Fruit fly (Drosophila melanogaster) whole organism, embryonic: ENCODE results near the gene Sqor.

ENCODE experiments used
- ATbp ChIP-seq: fragments of 200-800 bp; sonication (Bioruptor generic); optimal IDR thresholded peaks from 2 replicates; lab custom pipeline; 2017; ENCODE audit warnings: missing biosample characterization, mild to moderate bottlenecking, missing genetic modification characterization, missing genetic modification reagents
- Asciz ChIP-seq: fragments of 200-800 bp; sonication (Bioruptor generic); optimal IDR thresholded peaks from 2 replicates; lab custom pipeline; 2017; ENCODE audit warnings: missing biosample characterization, mild to moderate bottlenecking, missing genetic modification characterization, missing genetic modification reagents
- Blimp-1 ChIP-seq: fragments of 200-800 bp; sonication (Bioruptor generic); optimal IDR thresholded peaks from 3 replicates; lab custom pipeline; 2018; ENCODE audit warnings: missing biosample characterization, missing genetic modification characterization, mild to moderate bottlenecking, moderate library complexity, missing genetic modification reagents
- CG10565 ChIP-seq: fragments of 200-800 bp; sonication (Bioruptor generic); optimal IDR thresholded peaks from 3 replicates; lab custom pipeline; 2016; ENCODE audit warnings: missing biosample characterization, mild to moderate bottlenecking, missing genetic modification characterization
- CG10959 ChIP-seq: fragments of 200-800 bp; sonication (Bioruptor generic); IDR thresholded peaks from 2 replicates; pipeline ENCODE4 v1.3.6; 2022; ENCODE audit warnings: missing biosample characterization, missing genetic modification characterization
- CG13424 ChIP-seq: fragments of 200-800 bp; sonication (Bioruptor generic); optimal IDR thresholded peaks from 2 replicates; lab custom pipeline; 2019; ENCODE audit warnings: missing biosample characterization, mild to moderate bottlenecking, missing genetic modification characterization, moderate library complexity
- CG13894 ChIP-seq: fragments of 200-800 bp; sonication (Bioruptor generic); optimal IDR thresholded peaks from 3 replicates; lab custom pipeline; 2018; ENCODE audit warnings: missing biosample characterization, mild to moderate bottlenecking, missing genetic modification characterization, moderate library complexity
- CG1529 ChIP-seq: fragments of 200-800 bp; sonication (Bioruptor generic); optimal IDR thresholded peaks from 3 replicates; lab custom pipeline; 2018; ENCODE audit warnings: missing biosample characterization, missing genetic modification characterization
- CG15479 ChIP-seq: fragments of 200-800 bp; sonication (Bioruptor generic); optimal IDR thresholded peaks from 3 replicates; lab custom pipeline; 2019; ENCODE audit warnings: missing biosample characterization, mild to moderate bottlenecking, missing genetic modification characterization, moderate library complexity
- CG1603 ChIP-seq: fragments of 200-800 bp; sonication (Bioruptor generic); optimal IDR thresholded peaks from 2 replicates; lab custom pipeline; 2019; ENCODE audit warnings: missing biosample characterization, mild to moderate bottlenecking, missing genetic modification characterization, moderate library complexity
- CG2875 ChIP-seq: fragments of 200-800 bp; sonication (Bioruptor generic); optimal IDR thresholded peaks from 2 replicates; lab custom pipeline; 2017; ENCODE audit warnings: missing biosample characterization, mild to moderate bottlenecking, missing genetic modification characterization, missing genetic modification reagents
- CG3407 ChIP-seq: fragments of 200-800 bp; sonication (Bioruptor generic); optimal IDR thresholded peaks from 2 replicates; lab custom pipeline; 2018; ENCODE audit warnings: missing biosample characterization, mild to moderate bottlenecking, missing genetic modification characterization
- CG4328 ChIP-seq: fragments of 200-800 bp; sonication (Bioruptor generic); optimal IDR thresholded peaks from 3 replicates; lab custom pipeline; 2017; ENCODE audit warnings: missing biosample characterization, missing genetic modification reagents, missing genetic modification characterization
- CG4404 ChIP-seq: fragments of 200-800 bp; sonication (Bioruptor generic); IDR thresholded peaks from 2 replicates; pipeline ENCODE4 v1.3.6; 2022; ENCODE audit warnings: missing biosample characterization, missing genetic modification characterization
- CG4617 ChIP-seq: fragments of 200-800 bp; sonication (Bioruptor generic); optimal IDR thresholded peaks from 3 replicates; lab custom pipeline; 2016; ENCODE audit warnings: missing biosample characterization, missing genetic modification characterization, borderline replicate concordance
- CG4707 ChIP-seq: fragments of 200-800 bp; sonication (Bioruptor generic); optimal IDR thresholded peaks from 2 replicates; lab custom pipeline; 2018; ENCODE audit warnings: missing biosample characterization, mild to moderate bottlenecking, missing genetic modification characterization, moderate library complexity
- CG5245 ChIP-seq: fragments of 200-800 bp; sonication (Bioruptor generic); optimal IDR thresholded peaks from 3 replicates; lab custom pipeline; 2016; ENCODE audit warnings: missing biosample characterization, missing genetic modification characterization
- CG6813 ChIP-seq: fragments of 200-800 bp; sonication (Bioruptor generic); optimal IDR thresholded peaks from 2 replicates; lab custom pipeline; 2017; ENCODE audit warnings: missing biosample characterization, missing genetic modification characterization, mild to moderate bottlenecking, moderate library complexity, missing genetic modification reagents
- CG8359 ChIP-seq: fragments of 200-800 bp; sonication (Bioruptor generic); optimal IDR thresholded peaks from 2 replicates; lab custom pipeline; 2017; ENCODE audit warnings: missing biosample characterization, mild to moderate bottlenecking, missing genetic modification characterization, borderline replicate concordance
- D19A ChIP-seq: fragments of 200-800 bp; optimal IDR thresholded peaks from 3 replicates; lab custom pipeline; 2019; ENCODE audit warnings: missing biosample characterization, mild to moderate bottlenecking, missing genetic modification characterization, moderate library complexity
- ERR ChIP-seq: fragments of 200-800 bp; sonication (Bioruptor generic); optimal IDR thresholded peaks from 2 replicates; lab custom pipeline; 2016; ENCODE audit warnings: missing biosample characterization, missing genetic modification characterization
- Eip74EF ChIP-seq, 2 experiments: fragments of 200-800 bp in 1 of 2; fragments of >200 bp in 1 of 2; sonication (Bioruptor generic) in 1 of 2; optimal IDR thresholded peaks; 2 replicates each; lab custom pipeline; 2017 to 2019; ENCODE audit warnings: missing biosample characterization in 2 of 2, missing genetic modification characterization in 2 of 2, mild to moderate bottlenecking in 1 of 2, moderate library complexity in 1 of 2
- H15 ChIP-seq: fragments of 200-800 bp; sonication (Bioruptor generic); IDR thresholded peaks from 3 replicates; pipeline ENCODE4 v1.3.6; 2022; ENCODE audit warnings: missing biosample characterization, missing genetic modification characterization
- Hand ChIP-seq: fragments of 200-800 bp; sonication (Bioruptor generic); optimal IDR thresholded peaks from 2 replicates; lab custom pipeline; 2017; ENCODE audit warnings: mild to moderate bottlenecking, missing biosample characterization, missing genetic modification reagents, missing genetic modification characterization
- Hr39 ChIP-seq: fragments of >200 bp; optimal IDR thresholded peaks from 2 replicates; lab custom pipeline; 2017
- MTF-1 ChIP-seq: fragments of 200-800 bp; sonication (Bioruptor generic); optimal IDR thresholded peaks from 2 replicates; lab custom pipeline; 2018; ENCODE audit warnings: missing biosample characterization, mild to moderate bottlenecking, missing genetic modification characterization, borderline replicate concordance
- Med ChIP-seq: fragments of 200-800 bp; sonication (Bioruptor generic); peaks from one replicate; lab custom pipeline; 2016; ENCODE audit warnings: missing biosample characterization, missing genetic modification characterization, mild to moderate bottlenecking, inconsistent platforms, moderate library complexity
- Sox100B ChIP-seq: fragments of 200-800 bp; sonication (Bioruptor generic); optimal IDR thresholded peaks from 3 replicates; lab custom pipeline; 2018; ENCODE audit warnings: missing biosample characterization, mild to moderate bottlenecking, missing genetic modification characterization
- Xrp1 ChIP-seq: fragments of 200-800 bp; sonication (Bioruptor generic); IDR thresholded peaks from 2 replicates; pipeline ENCODE4 v1.3.6; 2022; ENCODE audit warnings: missing biosample characterization, missing genetic modification characterization
- bowl ChIP-seq: fragments of 200-800 bp; sonication (Bioruptor generic); IDR thresholded peaks from 2 replicates; pipeline ENCODE4 v1.3.6; 2022; ENCODE audit warnings: missing biosample characterization, missing genetic modification characterization
- bsh ChIP-seq, 2 experiments: fragments of 200-800 bp; sonication (Bioruptor generic); optimal IDR thresholded peaks; 2 replicates each; lab custom pipeline; 2017 to 2018; ENCODE audit warnings: mild to moderate bottlenecking in 2 of 2, missing biosample characterization in 2 of 2, missing genetic modification characterization in 2 of 2, moderate library complexity in 1 of 2
- ci ChIP-seq: fragments of 200-800 bp; sonication (Bioruptor generic); IDR thresholded peaks from 3 replicates; pipeline ENCODE4 v1.3.6; 2022; ENCODE audit warnings: missing biosample characterization, missing genetic modification characterization
- dmrt11E ChIP-seq: fragments of 200-800 bp; sonication (Bioruptor generic); optimal IDR thresholded peaks from 3 replicates; lab custom pipeline; 2018; ENCODE audit warnings: missing biosample characterization, mild to moderate bottlenecking, missing genetic modification characterization, moderate library complexity
- ems ChIP-seq: fragments of 200-800 bp; sonication (Bioruptor generic); optimal IDR thresholded peaks from 3 replicates; lab custom pipeline; 2016; ENCODE audit warnings: missing biosample characterization, missing genetic modification characterization
- fd3F ChIP-seq: fragments of 200-800 bp; sonication (Bioruptor generic); optimal IDR thresholded peaks from 2 replicates; lab custom pipeline; 2018; ENCODE audit warnings: missing biosample characterization, mild to moderate bottlenecking, missing genetic modification characterization, moderate library complexity
- lbe ChIP-seq: fragments of 200-800 bp; sonication (Bioruptor generic); optimal IDR thresholded peaks from 2 replicates; lab custom pipeline; 2016; ENCODE audit warnings: missing biosample characterization, mild to moderate bottlenecking, missing genetic modification characterization
- sens ChIP-seq: fragments of 200-800 bp; sonication (Bioruptor generic); peaks from one replicate; lab custom pipeline; 2016; ENCODE audit warnings: missing biosample characterization, missing genetic modification characterization
- stc ChIP-seq: fragments of 200-800 bp; sonication (Bioruptor generic); IDR thresholded peaks from 2 replicates; pipeline ENCODE4 v1.3.6; 2022; ENCODE audit warnings: missing biosample characterization, missing genetic modification characterization
- ttk ChIP-seq: fragments of 200-800 bp; sonication (Bioruptor generic); IDR thresholded peaks from 2 replicates; pipeline ENCODE4 v2.1.2; 2022; ENCODE audit warnings: missing biosample characterization, missing genetic modification characterization
- wek ChIP-seq: fragments of 200-800 bp; sonication (Bioruptor generic); optimal IDR thresholded peaks from 3 replicates; lab custom pipeline; 2018; ENCODE audit warnings: missing biosample characterization, mild to moderate bottlenecking, missing genetic modification characterization, moderate library complexity
- zfh1 ChIP-seq: fragments of 200-800 bp; sonication (Bioruptor generic); IDR thresholded peaks from 3 replicates; pipeline ENCODE4 v1.3.6; 2022; ENCODE audit warnings: missing biosample characterization, missing genetic modification characterization

Sqor gene

DNA sequence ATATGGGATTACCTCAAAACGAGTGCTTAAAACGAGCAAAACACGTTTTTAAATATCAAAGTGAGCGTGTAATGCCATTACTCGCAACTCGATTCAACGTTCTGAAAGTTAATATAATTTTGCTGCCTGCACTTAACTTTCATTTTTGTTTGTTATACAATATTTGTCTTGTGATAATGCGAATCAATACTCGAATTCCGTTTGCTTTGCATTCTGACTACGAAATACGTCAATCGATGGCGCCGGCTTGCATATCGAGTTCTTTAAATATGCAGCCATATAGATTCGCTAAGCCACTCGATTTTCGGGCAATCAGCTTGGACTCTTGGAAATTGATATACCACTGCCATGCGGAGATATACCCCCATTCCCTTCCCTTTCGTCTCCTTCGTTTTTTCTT, 19.3 kb upstream of the Sqor start:
- TF ChIP-seq CG4617 (no peak), CG1603 (tag; lab: Kevin White, UChicago) (peak; percentile 38), CG4404 (GFP tag; lab: Robert Waterston, UW) (no peak), CG8359 (peak; percentile 26), H15 (GFP tag; lab: Robert Waterston, UW) (no peak), MTF-1 (GFP tag; lab: Kevin White, UChicago) (peak; percentile 10), stc (GFP tag; lab: Robert Waterston, UW) (0 out of 2 replicates have a peak, but pooled peaks have one; percentile 16), lbe (GFP tag; lab: Kevin White, UChicago) (peak; percentile 31), CG5245 (GFP tag; lab: Kevin White, UChicago) (no peak), ERR (GFP tag; lab: Kevin White, UChicago) (no peak), CG6813 (GFP tag; lab: Kevin White, UChicago) (peak; percentile 15), fd3F (GFP tag; lab: Kevin White, UChicago) (no peak), D19A (tag; lab: Kevin White, UChicago) (no peak), Xrp1 (GFP tag; lab: Robert Waterston, UW) (0 out of 2 replicates have a peak, but pooled peaks have one; percentile 13), Hand (GFP tag; lab: Kevin White, UChicago) (no peak), Asciz (GFP tag; lab: Kevin White, UChicago) (peak; percentile 50), CG4707 (GFP tag; lab: Kevin White, UChicago) (peak; percentile 3), zfh1 (no peak), wek (GFP tag; lab: Kevin White, UChicago) (peak; percentile 28), CG13894 (tag; lab: Kevin White, UChicago) (no peak), Sox100B (GFP tag; lab: Kevin White, UChicago) (peak; percentile 22), sens (peak; percentile 40), ems (GFP tag; lab: Kevin White, UChicago) (no peak), bowl (GFP tag; lab: Robert Waterston, UW) (no peak), CG10959 (GFP tag; lab: Robert Waterston, UW) (no peak), CG1529 (GFP tag; lab: Kevin White, UChicago) (no peak), Blimp-1 (GFP tag; lab: Kevin White, UChicago) (peak; percentile 2), CG15479 (GFP tag; lab: Kevin White, UChicago) (no peak), CG13424 (no peak), Eip74EF (GFP tag; optimal IDR thresholded peaks at IDR 0.05; lab: Kevin White, UChicago) (no peak), ci (GFP tag; lab: Robert Waterston, UW) (0 out of 3 replicates have a peak, but pooled peaks have one; percentile 46), CG10565 (GFP tag; lab: Kevin White, UChicago) (no peak), ATbp (GFP tag; lab: Kevin White, UChicago) (peak; percentile 46), CG4328 (no peak), CG2875 (peak; percentile 16), Hr39 (lab: Kevin White, UChicago) (no peak), bsh (GFP tag; optimal IDR thresholded peaks at IDR 0.05; lab: Kevin White, UChicago) (peak in 1 of 2 experiments; percentile 21), ttk (GFP tag; lab: Robert Waterston, UW) (no peak), Med (peak; percentile 37), CG3407 (GFP tag; lab: Kevin White, UChicago) (peak; percentile 8), dmrt11E (tag; lab: Kevin White, UChicago) (peak; percentile 26)
